Fruit fly (Drosophila melanogaster): ENCODE data around the gene ds.

DNA sequence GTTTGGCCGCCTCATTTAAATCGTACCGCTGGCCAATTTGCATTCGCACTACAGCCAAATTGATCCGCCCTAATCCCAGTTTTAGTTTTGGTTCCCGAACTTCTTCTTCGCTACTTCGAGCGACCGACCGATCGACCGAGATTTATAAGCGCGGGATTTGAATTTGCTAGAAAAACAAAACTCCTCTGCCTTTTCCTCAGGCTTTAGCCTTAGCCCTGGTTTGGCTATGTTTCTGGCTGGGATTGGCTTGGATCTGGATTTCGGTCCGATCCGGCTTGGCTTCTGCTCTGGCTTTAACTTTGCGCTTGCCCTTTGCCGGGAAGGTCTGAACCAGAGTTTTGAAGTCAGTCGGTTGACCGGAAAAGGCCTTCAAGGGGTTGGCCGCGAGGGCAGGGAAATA lies 112.9 kb downstream of the ds start:
- TF ChIP-seq usp (GFP tag; optimal IDR thresholded peaks at IDR 0.05): no peak
- TF ChIP-seq Dll (optimal IDR thresholded peaks at IDR 0.05): no peak
- TF ChIP-seq psq (optimal IDR thresholded peaks at IDR 0.05): no peak
- no peak for TF ChIP-seq pan (optimal IDR thresholded peaks at IDR 0.05)
- TF ChIP-seq EcR (GFP tag; optimal IDR thresholded peaks at IDR 0.05): no peak

Measured in whole organism.